Fruit fly (Drosophila melanogaster) whole organism, embryonic: ENCODE results near the gene unc-119.

Source experiments
- CG1024 ChIP-seq: fragments of 200-800 bp; sonication (Bioruptor generic); IDR thresholded peaks from 2 replicates; pipeline ENCODE4 v1.3.6; 2022; ENCODE audit warnings: missing biosample characterization, missing genetic modification characterization
- CG14441 ChIP-seq: fragments of 200-800 bp; sonication (Bioruptor generic); IDR thresholded peaks from 2 replicates; pipeline ENCODE4 v1.3.6; 2022; ENCODE audit warnings: missing biosample characterization, missing genetic modification characterization
- CG15073 ChIP-seq: fragments of 200-800 bp; sonication (Bioruptor generic); optimal IDR thresholded peaks from 2 replicates; lab custom pipeline; 2016; ENCODE audit warnings: missing biosample characterization, missing genetic modification characterization
- CG16779 ChIP-seq: fragments of 200-800 bp; sonication (Bioruptor generic); IDR thresholded peaks from 2 replicates; pipeline ENCODE4 v1.3.6; 2022; ENCODE audit warnings: missing biosample characterization, missing genetic modification characterization
- CG2120 ChIP-seq: fragments of 200-800 bp; sonication (Bioruptor generic); optimal IDR thresholded peaks from 3 replicates; lab custom pipeline; 2016; ENCODE audit warnings: missing biosample characterization, missing genetic modification characterization
- CG2199 ChIP-seq: fragments of 200-800 bp; sonication (Bioruptor generic); IDR thresholded peaks from 3 replicates; pipeline ENCODE4 v1.3.6; 2022; ENCODE audit warnings: missing biosample characterization, missing genetic modification characterization
- CG30403 ChIP-seq: fragments of 200-800 bp; sonication (Bioruptor generic); optimal IDR thresholded peaks from 3 replicates; lab custom pipeline; 2016; ENCODE audit warnings: missing biosample characterization, missing genetic modification characterization
- CG3065 ChIP-seq: fragments of 200-800 bp; sonication (Bioruptor generic); optimal IDR thresholded peaks from 2 replicates; lab custom pipeline; 2016; ENCODE audit warnings: missing biosample characterization, missing genetic modification characterization
- CG32772 ChIP-seq: fragments of 200-800 bp; sonication (Bioruptor generic); IDR thresholded peaks from 2 replicates; pipeline ENCODE4 v1.3.6; 2022; ENCODE audit warnings: missing biosample characterization, missing genetic modification characterization
- CG3407 ChIP-seq: fragments of 200-800 bp; sonication (Bioruptor generic); optimal IDR thresholded peaks from 2 replicates; lab custom pipeline; 2018; ENCODE audit warnings: missing biosample characterization, mild to moderate bottlenecking, missing genetic modification characterization
- CG5245 ChIP-seq: fragments of 200-800 bp; sonication (Bioruptor generic); optimal IDR thresholded peaks from 3 replicates; lab custom pipeline; 2016; ENCODE audit warnings: missing biosample characterization, missing genetic modification characterization
- CG6175 ChIP-seq: fragments of 200-800 bp; sonication (Bioruptor generic); IDR thresholded peaks from 3 replicates; pipeline ENCODE4 v1.3.6; 2022; ENCODE audit warnings: missing biosample characterization, missing genetic modification characterization
- CG6272 ChIP-seq: fragments of 200-800 bp; sonication (Bioruptor generic); IDR thresholded peaks from 2 replicates; pipeline ENCODE4 v1.3.6; 2022; ENCODE audit warnings: missing biosample characterization, missing genetic modification characterization
- CG7745 ChIP-seq: fragments of 200-800 bp; sonication (Bioruptor generic); optimal IDR thresholded peaks from 2 replicates; lab custom pipeline; 2018; ENCODE audit warnings: missing biosample characterization, mild to moderate bottlenecking, missing genetic modification characterization, moderate library complexity
- CG7839 ChIP-seq: fragments of 200-800 bp; sonication (Bioruptor generic); optimal IDR thresholded peaks from 3 replicates; lab custom pipeline; 2018; ENCODE audit warnings: missing biosample characterization, mild to moderate bottlenecking, missing genetic modification characterization, moderate library complexity
- CG9437 ChIP-seq: fragments of 200-800 bp; sonication (Bioruptor generic); optimal IDR thresholded peaks from 2 replicates; lab custom pipeline; 2018; ENCODE audit warnings: missing biosample characterization, mild to moderate bottlenecking, missing genetic modification characterization
- CrebB ChIP-seq: fragments of 200-800 bp; sonication (Bioruptor generic); optimal IDR thresholded peaks from 3 replicates; lab custom pipeline; 2018; ENCODE audit warnings: missing biosample characterization, mild to moderate bottlenecking, missing genetic modification characterization
- Eip74EF ChIP-seq, 2 experiments: fragments of 200-800 bp in 1 of 2; fragments of >200 bp in 1 of 2; sonication (Bioruptor generic) in 1 of 2; optimal IDR thresholded peaks; 2 replicates each; lab custom pipeline; 2017 to 2019; ENCODE audit warnings: missing biosample characterization in 2 of 2, missing genetic modification characterization in 2 of 2, mild to moderate bottlenecking in 1 of 2, moderate library complexity in 1 of 2
- Ets97D ChIP-seq: fragments of 200-800 bp; sonication (Bioruptor generic); optimal IDR thresholded peaks from 3 replicates; lab custom pipeline; 2016; ENCODE audit warnings: missing biosample characterization, missing genetic modification characterization
- H15 ChIP-seq: fragments of 200-800 bp; sonication (Bioruptor generic); IDR thresholded peaks from 3 replicates; pipeline ENCODE4 v1.3.6; 2022; ENCODE audit warnings: missing biosample characterization, missing genetic modification characterization
- H2.0 ChIP-seq: fragments of 200-800 bp; sonication (Bioruptor generic); IDR thresholded peaks from 2 replicates; pipeline ENCODE4 v1.3.6; 2022; ENCODE audit warnings: missing biosample characterization, missing genetic modification characterization
- HLH4C ChIP-seq: fragments of 200-800 bp; sonication (Bioruptor generic); IDR thresholded peaks from 3 replicates; pipeline ENCODE4 v1.3.6; 2022; ENCODE audit warnings: missing biosample characterization, missing genetic modification characterization; ENCODE audit not compliant: partially characterized antibody
- Jarid2 ChIP-seq: fragments of 200-800 bp; sonication (Bioruptor generic); optimal IDR thresholded peaks from 3 replicates; lab custom pipeline; 2017; ENCODE audit warnings: mild to moderate bottlenecking, missing biosample characterization, missing genetic modification reagents, missing genetic modification characterization
- Med ChIP-seq: fragments of 200-800 bp; sonication (Bioruptor generic); peaks from one replicate; lab custom pipeline; 2016; ENCODE audit warnings: missing biosample characterization, missing genetic modification characterization, mild to moderate bottlenecking, inconsistent platforms, moderate library complexity
- NC2α ChIP-seq: fragments of 200-800 bp; sonication (Bioruptor generic); optimal IDR thresholded peaks from 2 replicates; lab custom pipeline; 2016; ENCODE audit warnings: missing biosample characterization, missing genetic modification characterization
- NfI ChIP-seq: fragments of 200-800 bp; sonication (Bioruptor generic); optimal IDR thresholded peaks from 3 replicates; lab custom pipeline; 2018; ENCODE audit warnings: missing biosample characterization, mild to moderate bottlenecking, missing genetic modification characterization, moderate library complexity
- Poxn ChIP-seq: fragments of 200-800 bp; sonication (Bioruptor generic); IDR thresholded peaks from 2 replicates; pipeline ENCODE4 v1.3.6; 2022; ENCODE audit warnings: missing biosample characterization, missing genetic modification characterization
- Rfx ChIP-seq: fragments of 200-800 bp; sonication (Bioruptor generic); IDR thresholded peaks from 2 replicates; pipeline ENCODE4 v1.3.6; 2022; ENCODE audit warnings: missing biosample characterization, missing genetic modification characterization
- ara ChIP-seq: fragments of 200-800 bp; sonication (Bioruptor generic); IDR thresholded peaks from 2 replicates; pipeline ENCODE4 v1.3.6; 2022; ENCODE audit warnings: missing biosample characterization, missing genetic modification characterization
- crc ChIP-seq: fragments of 200-800 bp; sonication (Bioruptor generic); optimal IDR thresholded peaks from 2 replicates; lab custom pipeline; 2016; ENCODE audit warnings: missing biosample characterization, missing genetic modification characterization
- crol ChIP-seq: fragments of 200-800 bp; sonication (Bioruptor generic); IDR thresholded peaks from 2 replicates; pipeline ENCODE4 v1.3.6; 2022; ENCODE audit warnings: missing biosample characterization, missing genetic modification characterization
- danr ChIP-seq: fragments of 200-800 bp; sonication (Bioruptor generic); IDR thresholded peaks from 2 replicates; pipeline ENCODE4 v1.3.6; 2022; ENCODE audit warnings: missing biosample characterization, missing genetic modification characterization
- disco-r ChIP-seq: fragments of 200-800 bp; sonication (Bioruptor generic); optimal IDR thresholded peaks from 2 replicates; lab custom pipeline; 2016; ENCODE audit warnings: missing biosample characterization, missing genetic modification characterization
- emc ChIP-seq: fragments of 200-800 bp; sonication (Bioruptor generic); optimal IDR thresholded peaks from 2 replicates; lab custom pipeline; 2016; ENCODE audit warnings: missing biosample characterization, missing genetic modification characterization
- ems ChIP-seq: fragments of 200-800 bp; sonication (Bioruptor generic); optimal IDR thresholded peaks from 3 replicates; lab custom pipeline; 2016; ENCODE audit warnings: missing biosample characterization, missing genetic modification characterization
- hth ChIP-seq: fragments of >200 bp; optimal IDR thresholded peaks from 2 replicates; lab custom pipeline; 2017; ENCODE audit warnings: inconsistent platforms
- lmd ChIP-seq: fragments of 200-800 bp; sonication (Bioruptor generic); IDR thresholded peaks from 2 replicates; pipeline ENCODE4 v1.3.6; 2022; ENCODE audit warnings: missing biosample characterization, missing genetic modification characterization
- nau ChIP-seq: fragments of 200-800 bp; sonication (Bioruptor generic); optimal IDR thresholded peaks from 3 replicates; lab custom pipeline; 2017; ENCODE audit warnings: missing biosample characterization, mild to moderate bottlenecking, missing genetic modification characterization, missing genetic modification reagents
- odd ChIP-seq: fragments of 200-800 bp; sonication (Bioruptor generic); optimal IDR thresholded peaks from 2 replicates; lab custom pipeline; 2017; ENCODE audit warnings: missing biosample characterization, mild to moderate bottlenecking, missing genetic modification characterization
- p53 ChIP-seq: fragments of 200-800 bp; sonication (Bioruptor generic); optimal IDR thresholded peaks from 2 replicates; lab custom pipeline; 2016; ENCODE audit warnings: missing biosample characterization, missing genetic modification characterization
- pita ChIP-seq: fragments of 200-800 bp; sonication (Bioruptor generic); optimal IDR thresholded peaks from 2 replicates; lab custom pipeline; 2017; ENCODE audit warnings: missing biosample characterization, mild to moderate bottlenecking, missing genetic modification characterization
- salm ChIP-seq: fragments of 200-800 bp; sonication (Bioruptor generic); optimal IDR thresholded peaks from 2 replicates; lab custom pipeline; 2018; ENCODE audit warnings: missing biosample characterization, mild to moderate bottlenecking, missing genetic modification characterization
- seq ChIP-seq: fragments of 200-800 bp; sonication (Bioruptor generic); IDR thresholded peaks from 2 replicates; pipeline ENCODE4 v1.3.6; 2022; ENCODE audit warnings: missing biosample characterization, missing genetic modification characterization
- shn ChIP-seq: fragments of 200-800 bp; sonication (Bioruptor generic); optimal IDR thresholded peaks from 3 replicates; lab custom pipeline; 2016; ENCODE audit warnings: missing biosample characterization, missing genetic modification characterization
- sima ChIP-seq: fragments of 200-800 bp; sonication (Bioruptor generic); optimal IDR thresholded peaks from 2 replicates; lab custom pipeline; 2016; ENCODE audit warnings: missing biosample characterization, missing genetic modification characterization
- sisA ChIP-seq: fragments of 200-800 bp; sonication (Bioruptor generic); IDR thresholded peaks from 2 replicates; pipeline ENCODE4 v1.3.6; 2022; ENCODE audit warnings: missing biosample characterization, missing genetic modification characterization
- sna ChIP-seq: fragments of 200-800 bp; sonication (Bioruptor generic); IDR thresholded peaks from 2 replicates; pipeline ENCODE4 v1.3.6; 2022; ENCODE audit warnings: missing biosample characterization, missing genetic modification characterization; ENCODE audit not compliant: partially characterized antibody
- tgo ChIP-seq: fragments of 200-800 bp; sonication (Bioruptor generic); IDR thresholded peaks from 3 replicates; pipeline ENCODE4 v1.3.6; 2022; ENCODE audit warnings: missing biosample characterization, missing genetic modification characterization
- tup ChIP-seq: fragments of 200-800 bp; sonication (Bioruptor generic); optimal IDR thresholded peaks from 2 replicates; lab custom pipeline; 2016; ENCODE audit warnings: missing biosample characterization, mild to moderate bottlenecking, missing genetic modification characterization, moderate library complexity
- twi ChIP-seq: fragments of 200-800 bp; optimal IDR thresholded peaks from 2 replicates; lab custom pipeline; 2019; ENCODE audit warnings: missing biosample characterization, mild to moderate bottlenecking, missing genetic modification characterization, moderate library complexity
- unpg ChIP-seq: fragments of 200-800 bp; sonication (Bioruptor generic); optimal IDR thresholded peaks from 3 replicates; lab custom pipeline; 2018; ENCODE audit warnings: missing biosample characterization, mild to moderate bottlenecking, missing genetic modification characterization, moderate library complexity
- yki ChIP-seq: fragments of >200 bp; optimal IDR thresholded peaks from 3 replicates; lab custom pipeline; 2018

Gene unc-119

DNA sequence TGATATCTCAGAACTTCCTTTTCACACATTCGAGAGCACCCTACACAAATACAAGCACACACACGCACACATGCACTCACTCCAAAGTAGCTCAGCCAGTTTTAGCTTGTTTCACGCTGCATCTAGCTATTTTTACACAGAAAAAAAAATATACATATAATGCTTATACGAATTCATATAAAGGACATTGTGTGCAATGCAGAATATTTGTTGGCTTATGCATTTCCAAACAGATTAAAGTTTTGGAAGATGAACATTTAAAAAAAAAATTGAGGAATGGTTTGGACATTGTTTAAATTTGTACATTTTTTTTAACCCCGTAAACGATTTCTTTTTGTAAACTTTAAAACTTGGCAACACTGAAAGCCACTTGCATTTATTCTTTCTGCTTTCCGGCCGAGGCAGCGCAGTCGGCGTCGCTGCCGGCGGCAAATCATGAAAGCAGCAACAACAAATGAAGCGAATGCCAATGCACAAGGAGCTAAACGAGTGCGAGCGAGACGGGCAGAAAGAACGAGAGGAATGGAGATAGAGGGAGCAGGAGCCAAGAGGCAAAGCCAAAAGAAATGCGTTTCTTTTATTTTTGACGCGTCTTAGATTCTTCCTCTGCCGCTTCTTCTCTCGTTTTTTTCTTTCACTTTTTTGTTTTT is 28.1 kb upstream of the unc-119 start (continued):
- TF ChIP-seq lmd (peak; percentile 60), sna (GFP tag; lab: Robert Waterston, UW) (no peak), sisA (GFP tag; lab: Robert Waterston, UW) (peak; percentile 61; the same call in 1 of the 2 replicates), CG6175 (GFP tag; lab: Robert Waterston, UW) (no peak), CG9437 (GFP tag; lab: Kevin White, UChicago) (peak; percentile 67), Eip74EF (GFP tag; optimal IDR thresholded peaks at IDR 0.05; lab: Kevin White, UChicago) (peak in 1 of 2 experiments; percentile 49), nau (GFP tag; lab: Kevin White, UChicago) (no peak), H15 (0 out of 3 replicates have a peak, but pooled peaks have one; percentile 40), CG32772 (GFP tag; lab: Robert Waterston, UW) (no peak), CG30403 (GFP tag; lab: Kevin White, UChicago) (peak; percentile 84), CG16779 (GFP tag; lab: Robert Waterston, UW) (no peak), CG7745 (tag; lab: Kevin White, UChicago) (peak; percentile 41), p53 (GFP tag; lab: Kevin White, UChicago) (peak; percentile 9), crol (GFP tag; lab: Robert Waterston, UW) (no peak), NfI (peak; percentile 59), hth (no peak), Poxn (GFP tag; lab: Robert Waterston, UW) (no peak), shn (GFP tag; lab: Kevin White, UChicago) (peak; percentile 61), CG3407 (GFP tag; lab: Kevin White, UChicago) (peak; percentile 69), HLH4C (GFP tag; lab: Robert Waterston, UW) (no peak), danr (GFP tag; lab: Robert Waterston, UW) (no peak), ems (GFP tag; lab: Kevin White, UChicago) (peak; percentile 54), tgo (peak; percentile 37; the same call in 1 of the 3 replicates), CG1024 (no peak), CG7839 (tag; lab: Kevin White, UChicago) (peak; percentile 83), disco-r (peak; percentile 28), CG3065 (GFP tag; lab: Kevin White, UChicago) (peak; percentile 50), Jarid2 (peak; percentile 33), CG6272 (GFP tag; lab: Robert Waterston, UW) (no peak), crc (GFP tag; lab: Kevin White, UChicago) (peak; percentile 22), odd (GFP tag; lab: Kevin White, UChicago) (peak; percentile 10), CG2199 (GFP tag; lab: Robert Waterston, UW) (no peak), H2.0 (peak; percentile 42), CrebB (tag; lab: Kevin White, UChicago) (peak; percentile 22), Rfx (GFP tag; lab: Robert Waterston, UW) (no peak), tup (no peak), CG5245 (GFP tag; lab: Kevin White, UChicago) (peak; percentile 55), ara (GFP tag; lab: Robert Waterston, UW) (peak; percentile 84), CG14441 (GFP tag; lab: Robert Waterston, UW) (no peak), CG15073 (GFP tag; lab: Kevin White, UChicago) (no peak), emc (no peak), Med (GFP tag; lab: Kevin White, UChicago) (peak; percentile 70), CG2120 (GFP tag; lab: Kevin White, UChicago) (no peak), yki (lab: Kevin White, UChicago) (no peak), twi (tag; lab: Kevin White, UChicago) (peak; percentile 65), pita (GFP tag; lab: Kevin White, UChicago) (no peak), salm (tag; lab: Kevin White, UChicago) (peak; percentile 50), Ets97D (GFP tag; lab: Kevin White, UChicago) (no peak), sima (peak; percentile 25), unpg (GFP tag; lab: Kevin White, UChicago) (peak; percentile 84), seq (GFP tag; lab: Robert Waterston, UW) (no peak), NC2α (peak; percentile 36)
